Fruit fly (Drosophila melanogaster) S2 (cell line): ENCODE measurements around the gene Vm26Aa.

ENCODE experiments used
- CG8478 ChIP-seq: fragments of >200 bp; optimal IDR thresholded peaks from 2 replicates; lab custom pipeline; 2018
- CTCF ChIP-seq, 2 experiments: fragments of >200 bp; optimal IDR thresholded peaks; 2 replicates each; lab custom pipeline; 2018

Vm26Aa gene

DNA sequence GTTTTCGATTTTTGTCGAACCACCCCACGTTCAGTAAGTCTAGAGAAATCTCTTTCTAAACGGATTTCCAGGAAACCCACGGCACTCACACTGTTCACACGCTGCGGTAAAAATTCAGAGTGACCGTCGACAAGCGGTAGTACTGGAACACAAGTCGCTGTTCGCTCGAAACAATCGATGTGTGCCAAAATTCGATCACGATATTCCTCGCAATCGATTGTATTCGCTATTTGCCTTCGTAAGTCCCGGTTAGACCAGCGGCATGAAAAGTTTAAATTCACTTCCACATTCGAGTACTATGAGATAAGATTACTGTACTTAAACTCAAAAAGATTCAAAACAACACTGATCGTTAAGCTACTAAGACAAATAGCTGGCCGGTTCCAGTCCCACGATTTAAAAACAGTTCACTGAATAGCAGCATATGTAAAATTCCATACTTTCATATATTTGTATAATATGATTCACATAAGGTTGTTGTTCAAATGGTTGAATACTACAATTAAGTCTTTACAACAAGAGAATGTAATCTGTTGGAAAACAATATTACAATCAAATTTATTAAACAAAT is 20.8 kb upstream of the Vm26Aa start, which contains the start of gene chic:
Gene chic (minus strand): TSS at position 157 of the 571 bp plus-strand sequence.
- TF ChIP-seq CTCF (optimal IDR thresholded peaks at IDR 0.05; lab: Kevin White, UChicago) (peak in 1 of 2 experiments; percentile 11), CG8478 (lab: Kevin White, UChicago) (no peak)

DNA sequence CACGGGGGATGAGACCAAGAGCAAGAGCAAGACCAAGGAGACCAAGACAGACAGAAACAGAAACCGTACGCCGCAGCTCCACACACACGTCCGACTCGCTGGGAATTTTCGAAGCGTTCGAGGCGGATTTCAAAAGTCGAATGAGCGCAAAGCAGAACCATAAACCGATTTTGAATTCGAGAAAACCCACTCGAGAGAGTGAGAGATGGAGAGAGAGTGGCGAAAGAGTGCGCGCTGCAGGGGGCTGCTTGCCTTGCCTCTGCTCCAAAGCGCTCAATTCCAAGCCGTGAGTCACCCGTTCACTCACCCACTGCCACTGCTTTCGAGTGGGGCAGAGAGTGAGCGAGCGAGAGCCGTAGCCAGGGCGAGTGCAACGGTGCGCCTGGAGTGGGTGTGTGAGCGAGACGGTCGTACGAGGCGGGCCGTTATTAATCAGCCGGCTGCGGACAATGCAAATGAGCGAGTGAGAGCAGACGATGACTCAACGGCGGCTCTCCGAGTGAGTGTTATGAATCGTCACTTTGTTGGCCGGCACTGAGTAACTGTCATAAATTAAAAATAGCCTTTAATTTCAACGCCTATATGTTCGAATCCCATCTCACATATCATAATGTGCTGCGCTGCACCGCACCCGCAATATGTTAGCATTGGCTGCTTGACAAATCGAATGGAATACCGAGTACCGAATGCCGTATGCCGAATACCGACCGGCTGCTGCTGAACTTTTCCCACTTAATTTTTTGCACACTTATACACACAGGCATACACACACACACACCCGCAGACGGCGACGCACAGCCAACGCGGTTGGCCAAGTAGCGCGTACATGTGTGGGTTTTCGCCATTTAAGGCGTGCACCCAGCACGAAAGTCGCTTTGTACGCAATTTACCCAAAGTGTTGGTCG is 20.1 kb upstream of the Vm26Aa start:
- TF ChIP-seq CTCF (optimal IDR thresholded peaks at IDR 0.05; lab: Kevin White, UChicago): no peak
- TF ChIP-seq CG8478 (lab: Kevin White, UChicago): no peak

DNA sequence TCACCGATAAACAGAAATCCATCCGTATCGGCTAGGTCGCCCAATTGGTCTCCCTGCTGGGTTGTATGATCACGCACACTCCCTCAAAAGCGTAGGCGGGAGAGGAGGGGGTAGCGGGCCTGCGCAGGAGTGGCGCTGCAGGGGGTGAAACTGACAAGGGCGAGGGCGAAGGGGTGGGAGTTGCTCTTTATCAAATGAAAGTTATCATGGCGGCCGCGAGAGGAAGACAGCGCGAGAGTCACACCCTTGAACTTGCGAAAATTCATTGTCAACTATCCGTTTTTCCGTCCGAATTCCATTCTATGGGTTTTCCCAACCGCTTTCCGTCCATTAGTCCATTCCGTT is 18.9 kb upstream of the Vm26Aa start:
- TF ChIP-seq CTCF (optimal IDR thresholded peaks at IDR 0.05; lab: Kevin White, UChicago) (no peak), CG8478 (lab: Kevin White, UChicago) (no peak)

DNA sequence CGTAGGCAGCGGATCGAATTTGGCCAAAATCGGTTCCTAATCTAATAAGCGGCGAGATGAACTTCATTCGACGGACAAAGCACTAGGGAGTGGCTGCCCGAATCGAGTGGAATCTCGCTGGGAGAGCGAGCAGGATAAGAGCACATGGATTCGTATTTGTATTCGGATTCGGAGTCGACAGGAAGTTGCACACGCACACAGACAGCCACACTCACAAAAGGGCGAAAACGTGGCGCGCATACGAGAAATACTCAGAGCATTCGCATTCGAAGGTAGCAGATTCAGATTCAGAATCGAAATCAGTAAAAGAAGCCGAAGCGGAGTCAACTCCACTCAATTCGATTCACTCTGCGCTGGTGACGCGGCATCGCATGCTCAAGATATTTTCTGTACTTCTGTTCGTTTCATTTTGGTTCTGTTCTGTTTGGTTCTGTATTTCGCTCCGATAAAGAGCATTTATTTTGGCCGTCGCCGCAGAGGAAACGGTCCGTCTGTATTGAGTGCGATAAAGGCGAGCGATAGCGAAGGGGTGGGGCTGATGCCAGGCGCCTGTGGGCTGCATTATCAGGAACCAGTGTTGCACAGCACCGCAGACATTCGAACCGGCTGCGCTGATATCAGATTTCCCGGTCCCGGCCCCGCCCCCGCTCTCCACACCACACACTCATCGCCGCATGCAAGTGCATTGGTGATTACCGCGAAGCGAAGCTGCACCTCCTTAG is 18.4 kb upstream of the Vm26Aa start:
- TF ChIP-seq CG8478 (lab: Kevin White, UChicago) (no peak), CTCF (optimal IDR thresholded peaks at IDR 0.05; lab: Kevin White, UChicago) (no peak)

DNA sequence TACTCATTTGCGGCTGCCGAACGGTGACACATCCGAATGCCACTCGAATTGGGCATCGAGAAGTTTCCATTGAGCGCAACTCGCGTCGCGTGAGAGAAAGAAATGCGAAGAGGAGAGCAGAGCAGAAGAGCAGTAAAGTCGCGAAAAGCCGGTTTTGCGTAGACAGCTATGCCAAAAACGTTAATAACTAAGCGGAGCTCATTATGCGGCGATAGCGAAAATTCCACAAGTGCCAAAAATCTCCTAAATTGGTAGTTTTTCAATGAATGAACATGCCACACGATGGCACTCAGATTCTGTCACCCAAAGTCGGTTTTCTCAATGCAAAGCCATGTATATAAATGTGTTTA is 17.6 kb upstream of the Vm26Aa start:
- TF ChIP-seq CTCF (optimal IDR thresholded peaks at IDR 0.05; lab: Kevin White, UChicago) (no peak), CG8478 (lab: Kevin White, UChicago) (no peak)

DNA sequence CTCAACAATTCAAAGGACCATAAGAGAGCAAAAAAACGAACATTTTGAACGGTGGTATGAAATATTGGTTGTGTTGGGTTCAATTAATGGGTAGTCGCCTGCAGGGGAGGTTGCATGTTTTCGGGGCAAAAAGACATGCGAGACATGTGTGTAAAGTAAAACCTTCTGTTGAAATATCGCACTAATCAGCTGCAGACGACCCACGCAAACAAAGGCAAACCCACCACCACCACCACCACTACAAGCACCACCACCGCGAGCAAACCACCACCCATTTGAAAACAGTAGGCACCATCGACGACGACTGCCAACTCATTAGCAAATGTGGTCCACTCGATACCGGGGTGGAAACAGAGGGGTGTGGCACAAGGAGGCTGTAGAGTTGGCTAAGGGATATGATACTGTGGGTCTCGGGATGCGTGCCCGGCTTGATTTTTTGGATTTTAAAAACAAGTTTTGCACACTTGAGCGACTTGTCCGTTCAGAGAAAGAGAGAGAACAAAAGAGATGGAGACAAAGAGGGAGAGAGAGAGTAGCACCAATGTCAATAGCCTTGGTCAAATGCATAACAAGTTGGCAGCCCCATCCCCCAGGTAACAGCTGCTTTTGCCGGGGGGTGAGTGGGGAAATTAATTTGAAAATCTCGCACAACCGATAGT is 17.1 kb upstream of the Vm26Aa start:
- no peak for TF ChIP-seq CG8478 (lab: Kevin White, UChicago)
- no peak for TF ChIP-seq CTCF (optimal IDR thresholded peaks at IDR 0.05; lab: Kevin White, UChicago)

DNA sequence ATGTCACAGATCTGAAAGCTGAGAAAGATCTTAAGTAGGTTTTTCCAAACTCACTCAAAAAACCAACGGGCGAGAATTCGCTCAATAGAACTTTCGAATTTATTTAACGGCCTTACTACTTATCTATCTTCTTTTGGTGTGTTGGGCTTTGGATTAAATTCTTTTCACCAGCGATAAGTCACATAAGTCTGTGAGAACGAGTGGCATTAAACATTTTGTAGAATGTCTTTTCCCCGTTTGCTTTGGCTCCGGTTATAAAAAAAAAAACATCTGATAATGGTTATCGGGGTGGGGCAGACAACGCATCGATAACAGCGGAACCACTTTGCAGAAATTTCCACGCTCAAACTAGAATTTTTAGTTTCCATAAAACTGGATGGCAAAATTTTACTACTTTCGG is 15.5 kb upstream of the Vm26Aa start:
- TF ChIP-seq CTCF (optimal IDR thresholded peaks at IDR 0.05; lab: Kevin White, UChicago) (no peak), CG8478 (lab: Kevin White, UChicago) (no peak)

DNA sequence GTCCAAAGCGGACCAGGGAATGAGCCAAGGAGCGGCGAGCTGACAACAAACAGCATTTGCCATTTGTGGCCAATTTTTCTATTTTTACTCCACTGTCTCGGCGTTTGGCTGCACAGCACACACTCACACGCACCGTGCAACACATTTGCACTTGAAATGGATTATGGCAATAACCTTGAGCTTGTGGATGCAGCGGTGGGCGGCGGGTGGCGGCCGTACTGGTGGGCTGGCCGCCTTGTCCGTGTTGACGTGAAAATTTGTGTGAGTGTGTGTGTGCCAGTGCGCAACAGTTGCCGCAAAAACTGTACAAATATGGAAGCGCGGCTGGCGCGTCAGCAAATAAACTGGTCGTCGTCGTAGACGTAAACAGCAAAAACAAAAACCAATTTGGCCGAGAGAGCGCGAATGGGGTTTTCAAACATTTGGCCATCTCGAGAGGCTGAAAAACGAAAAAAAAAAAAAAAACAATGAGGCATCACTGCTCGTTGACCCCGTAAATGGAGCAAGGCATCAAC is 14.9 kb upstream of the Vm26Aa start:
- TF ChIP-seq CTCF (optimal IDR thresholded peaks at IDR 0.05; lab: Kevin White, UChicago) (no peak), CG8478 (lab: Kevin White, UChicago) (no peak)

DNA sequence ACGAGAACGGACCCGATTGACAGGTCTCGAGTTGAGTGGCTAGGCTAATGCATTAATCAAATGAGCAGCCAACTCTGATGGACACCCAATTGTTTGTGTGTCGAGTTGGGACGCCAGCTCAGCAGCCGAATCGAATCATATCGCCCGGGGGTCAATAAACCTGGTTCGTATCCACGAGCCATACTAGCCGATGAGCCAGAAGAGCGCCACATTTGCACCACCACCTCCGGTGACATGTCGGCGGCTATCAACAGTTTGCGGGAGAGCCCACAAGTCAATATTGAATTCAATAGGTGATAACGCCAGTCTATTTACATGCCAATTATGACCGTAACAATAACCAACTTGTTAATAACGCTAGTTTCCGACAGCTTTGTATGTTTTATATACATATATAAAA is 14.0 kb upstream of the Vm26Aa start:
- TF ChIP-seq CTCF (optimal IDR thresholded peaks at IDR 0.05; lab: Kevin White, UChicago) (no peak), CG8478 (lab: Kevin White, UChicago) (no peak)

DNA sequence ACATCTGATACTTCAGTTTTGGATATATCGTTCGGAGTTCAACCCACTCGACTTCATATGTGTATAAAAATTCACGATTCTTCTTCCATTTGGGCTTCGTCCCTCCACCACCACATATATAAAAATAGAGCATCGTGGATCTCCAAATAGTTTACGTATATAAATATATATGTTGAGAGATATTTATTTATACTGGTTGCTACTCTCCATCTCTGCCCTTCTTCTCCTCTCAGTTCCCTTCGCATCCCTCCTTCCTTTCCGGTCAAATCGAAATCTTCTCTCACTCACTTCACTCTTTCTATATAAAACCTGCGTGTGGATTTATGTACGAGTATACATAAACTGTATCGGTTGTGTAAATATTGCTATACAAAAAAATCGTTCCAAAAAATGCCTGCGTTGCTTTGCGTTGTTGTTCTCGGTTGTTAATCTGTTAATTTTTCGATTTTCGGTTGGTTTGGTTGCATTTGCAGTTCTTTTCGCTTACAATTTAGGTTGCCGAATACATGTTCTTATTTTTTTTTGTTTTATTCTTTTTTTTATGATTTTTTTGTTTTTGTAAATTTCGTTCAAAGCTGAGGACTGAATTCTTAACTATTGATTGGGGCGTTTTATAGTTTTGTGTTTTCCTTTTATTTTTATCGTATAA is 12.6 kb upstream of the Vm26Aa start:
- TF ChIP-seq CTCF (optimal IDR thresholded peaks at IDR 0.05; lab: Kevin White, UChicago): no peak
- TF ChIP-seq CG8478 (lab: Kevin White, UChicago): no peak

DNA sequence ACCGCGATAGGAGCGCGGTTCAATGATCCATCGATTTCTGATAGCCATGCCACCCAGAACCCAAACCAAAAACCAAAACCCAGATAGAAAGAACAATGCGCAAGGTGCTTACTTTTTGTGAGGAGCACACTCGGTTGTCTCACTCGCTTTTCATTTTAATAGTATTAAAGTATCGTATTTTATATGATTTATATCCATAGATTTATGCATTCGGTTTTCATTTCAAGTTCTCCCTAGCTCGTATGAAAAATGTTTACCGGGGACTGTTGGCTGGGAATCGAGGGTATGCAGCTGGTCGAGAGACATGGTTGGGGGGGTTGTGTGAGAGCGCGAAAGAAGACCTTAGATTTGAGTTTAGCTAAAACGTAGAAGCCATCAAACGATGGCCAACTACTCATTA is 11.9 kb upstream of the Vm26Aa start:
- no peak for TF ChIP-seq CG8478 (lab: Kevin White, UChicago)
- TF ChIP-seq CTCF (optimal IDR thresholded peaks at IDR 0.05; lab: Kevin White, UChicago): no peak

DNA sequence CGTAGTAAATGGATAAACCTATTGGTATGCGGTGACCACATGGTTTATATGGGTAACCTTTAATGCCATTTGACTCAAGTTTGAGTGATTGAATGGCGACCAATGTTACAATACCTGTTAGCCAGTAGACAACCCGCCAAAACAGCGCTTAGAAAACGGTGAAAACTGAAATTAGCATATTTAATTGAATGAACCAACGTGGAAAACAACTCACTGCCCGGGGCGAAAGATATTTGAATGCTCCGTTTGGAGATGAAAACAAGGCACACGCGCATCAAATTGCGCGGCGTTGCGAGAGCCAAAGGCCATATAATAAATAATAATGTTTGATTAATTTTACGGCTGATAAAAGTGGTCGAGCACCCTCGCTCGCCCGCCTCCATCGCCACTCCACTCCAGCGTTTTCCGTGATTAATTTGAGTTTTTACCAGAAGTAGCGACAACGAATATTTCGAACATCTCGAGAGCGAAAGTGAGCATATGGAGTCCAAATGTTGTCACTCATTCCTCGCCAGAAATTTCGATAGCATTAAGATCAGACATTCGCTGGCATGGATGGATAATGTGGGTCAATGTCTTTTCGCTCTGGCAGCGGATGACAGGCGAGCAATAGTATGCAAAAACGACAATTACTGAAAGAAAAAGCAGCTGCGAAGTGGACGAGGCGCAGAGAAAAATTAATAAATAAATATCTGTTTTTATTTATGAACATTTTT is 11.1 kb upstream of the Vm26Aa start:
- no peak for TF ChIP-seq CG8478 (lab: Kevin White, UChicago)
- TF ChIP-seq CTCF (optimal IDR thresholded peaks at IDR 0.05; lab: Kevin White, UChicago): no peak

DNA sequence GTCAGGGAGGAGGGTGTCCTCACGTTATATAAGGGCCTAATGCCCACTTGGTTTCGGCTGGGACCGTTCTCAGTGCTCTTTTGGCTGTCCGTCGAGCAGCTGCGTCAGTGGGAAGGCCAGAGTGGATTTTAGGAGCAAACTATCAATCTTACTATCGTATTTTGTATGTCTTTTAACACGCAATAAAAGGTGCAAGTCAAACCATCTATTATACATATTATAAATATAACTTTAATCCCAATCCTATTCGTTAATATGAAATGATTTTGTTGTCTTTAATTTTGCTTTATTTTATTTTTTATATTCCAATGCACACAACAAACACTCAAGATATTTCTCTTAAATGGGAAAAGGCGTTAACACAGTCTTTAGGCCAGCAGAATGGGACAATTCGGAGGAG is 9.4 kb upstream of the Vm26Aa start, which contains the start of gene Ucp4B:
Gene Ucp4B (plus strand): TSS at position 301 of the 400 bp plus-strand sequence.
- TF ChIP-seq CTCF (optimal IDR thresholded peaks at IDR 0.05; lab: Kevin White, UChicago) (no peak), CG8478 (lab: Kevin White, UChicago) (no peak)
